Fruit fly (Drosophila melanogaster) whole organism, pupa: ENCODE results near the gene CG42869.

Experiments used
- CG10348 ChIP-seq: fragments of 200-800 bp; sonication (Bioruptor generic); IDR thresholded peaks from 2 replicates; pipeline ENCODE4 v1.3.6; 2022; ENCODE audit warnings: missing biosample characterization, missing genetic modification characterization
- CG12605 ChIP-seq: fragments of 200-800 bp; sonication (Bioruptor generic); IDR thresholded peaks from 2 replicates; pipeline ENCODE4 v1.3.6; 2022; ENCODE audit warnings: missing biosample characterization, missing genetic modification characterization
- CG13204 ChIP-seq: fragments of 200-800 bp; sonication (Bioruptor generic); optimal IDR thresholded peaks from 2 replicates; lab custom pipeline; 2018; ENCODE audit warnings: missing biosample characterization, mild to moderate bottlenecking, missing genetic modification characterization, moderate library complexity
- CG14655 ChIP-seq: fragments of 200-800 bp; sonication (Bioruptor generic); optimal IDR thresholded peaks from 3 replicates; lab custom pipeline; 2017; ENCODE audit warnings: mild to moderate bottlenecking, missing biosample characterization, missing genetic modification reagents, missing genetic modification characterization
- CG15710 ChIP-seq: fragments of 200-800 bp; sonication (Bioruptor generic); optimal IDR thresholded peaks from 2 replicates; lab custom pipeline; 2018; ENCODE audit warnings: missing biosample characterization, mild to moderate bottlenecking, missing genetic modification characterization, moderate library complexity
- CG17806 ChIP-seq: fragments of 200-800 bp; sonication (Bioruptor generic); optimal IDR thresholded peaks from 2 replicates; lab custom pipeline; 2018; ENCODE audit warnings: missing biosample characterization, mild to moderate bottlenecking, missing genetic modification characterization, moderate library complexity
- CG32121 ChIP-seq: fragments of 200-800 bp; sonication (Bioruptor generic); IDR thresholded peaks from 2 replicates; pipeline ENCODE4 v1.3.6; 2022; ENCODE audit warnings: missing biosample characterization, missing genetic modification characterization
- CG34367 ChIP-seq: fragments of 200-800 bp; sonication (Bioruptor generic); optimal IDR thresholded peaks from 2 replicates; lab custom pipeline; 2018; ENCODE audit warnings: missing biosample characterization, mild to moderate bottlenecking, missing genetic modification characterization
- CG4496 ChIP-seq: fragments of 200-800 bp; sonication (Bioruptor generic); IDR thresholded peaks from 3 replicates; pipeline ENCODE4 v1.3.6; 2022; ENCODE audit warnings: missing biosample characterization, missing genetic modification characterization
- CG8159 ChIP-seq: fragments of 200-800 bp; sonication (Bioruptor generic); optimal IDR thresholded peaks from 3 replicates; lab custom pipeline; 2018; ENCODE audit warnings: missing biosample characterization, mild to moderate bottlenecking, missing genetic modification characterization, moderate library complexity
- CG8301 ChIP-seq: fragments of 200-800 bp; sonication (Bioruptor generic); optimal IDR thresholded peaks from 2 replicates; lab custom pipeline; 2018; ENCODE audit warnings: missing biosample characterization, mild to moderate bottlenecking, missing genetic modification characterization
- CG9948 ChIP-seq: fragments of 200-800 bp; sonication (Bioruptor generic); optimal IDR thresholded peaks from 2 replicates; lab custom pipeline; 2018; ENCODE audit warnings: missing biosample characterization, mild to moderate bottlenecking, missing genetic modification characterization, moderate library complexity
- D1 ChIP-seq: fragments of 200-800 bp; sonication (Bioruptor generic); optimal IDR thresholded peaks from 2 replicates; lab custom pipeline; 2018; ENCODE audit warnings: missing biosample characterization, mild to moderate bottlenecking, missing genetic modification characterization, moderate library complexity
- EcR ChIP-seq: fragments of 200-800 bp; sonication (Bioruptor generic); optimal IDR thresholded peaks from 3 replicates; lab custom pipeline; 2019; ENCODE audit warnings: missing biosample characterization, missing genetic modification characterization, mild to moderate bottlenecking, moderate library complexity, missing genetic modification reagents
- Ets98B ChIP-seq: fragments of 200-800 bp; sonication (Bioruptor generic); IDR thresholded peaks from 2 replicates; pipeline ENCODE4 v1.3.6; 2022; ENCODE audit warnings: missing biosample characterization, missing genetic modification characterization
- Pif1A ChIP-seq: fragments of 200-800 bp; sonication (Bioruptor generic); optimal IDR thresholded peaks from 3 replicates; lab custom pipeline; 2016; ENCODE audit warnings: missing biosample characterization, missing genetic modification characterization
- Pif1B ChIP-seq: fragments of 200-800 bp; sonication (Bioruptor generic); optimal IDR thresholded peaks from 3 replicates; lab custom pipeline; 2016; ENCODE audit warnings: missing biosample characterization, missing genetic modification characterization
- Snoo ChIP-seq: fragments of 200-800 bp; sonication (Bioruptor generic); optimal IDR thresholded peaks from 3 replicates; lab custom pipeline; 2017; ENCODE audit warnings: missing biosample characterization, mild to moderate bottlenecking, missing genetic modification characterization, inconsistent platforms
- fd96Ca ChIP-seq: fragments of 200-800 bp; sonication (Bioruptor generic); IDR thresholded peaks from 3 replicates; pipeline ENCODE4 v1.3.6; 2022; ENCODE audit warnings: missing biosample characterization, missing genetic modification characterization
- gl ChIP-seq: fragments of 200-800 bp; sonication (Bioruptor generic); optimal IDR thresholded peaks from 2 replicates; lab custom pipeline; 2018; ENCODE audit warnings: missing biosample characterization, mild to moderate bottlenecking, missing genetic modification characterization
- rn ChIP-seq: fragments of 200-800 bp; sonication (Bioruptor generic); IDR thresholded peaks from 2 replicates; pipeline ENCODE4 v1.3.6; 2022; ENCODE audit warnings: missing biosample characterization, missing genetic modification characterization

CG42869 gene

DNA sequence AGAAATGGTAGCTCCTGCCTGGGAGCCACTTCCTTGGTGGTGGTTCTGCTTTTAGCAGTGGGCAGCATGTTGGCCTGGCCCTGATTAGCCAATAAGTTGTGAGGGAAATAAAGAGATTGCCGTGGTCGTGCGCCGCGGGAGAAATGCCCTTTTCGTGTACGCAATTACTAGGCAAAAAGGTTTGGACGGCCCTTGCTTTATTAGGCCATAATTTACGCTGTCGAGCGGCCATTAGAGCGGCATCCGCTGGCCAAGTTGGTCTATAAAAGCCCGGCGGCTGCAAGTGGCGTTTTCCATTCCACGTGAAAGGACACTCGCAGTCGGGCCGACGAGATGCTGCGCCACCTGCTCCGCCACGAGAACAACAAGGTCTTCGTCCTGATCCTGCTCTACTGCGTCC is 32.6 kb upstream of the CG42869 start, which contains the start of gene Burs:
Gene Burs, plus strand, starts transcription at position 301 of the 400 bp plus-strand sequence.
- TF ChIP-seq Pif1A (GFP tag; lab: Kevin White, UChicago) (no peak), Snoo (tag; lab: Kevin White, UChicago) (no peak), rn (GFP tag; lab: Robert Waterston, UW) (no peak), D1 (tag; lab: Kevin White, UChicago) (no peak), CG9948 (tag; lab: Kevin White, UChicago) (no peak), CG8301 (tag; lab: Kevin White, UChicago) (no peak), CG32121 (GFP tag; lab: Robert Waterston, UW) (no peak), Pif1B (GFP tag; lab: Kevin White, UChicago) (no peak), CG17806 (tag; lab: Kevin White, UChicago) (no peak), CG8159 (no peak), fd96Ca (GFP tag; lab: Robert Waterston, UW) (no peak), CG34367 (tag; lab: Kevin White, UChicago) (no peak), CG12605 (no peak), EcR (GFP tag; lab: Kevin White, UChicago) (no peak), CG13204 (GFP tag; lab: Kevin White, UChicago) (no peak), CG15710 (no peak), gl (no peak), Ets98B (no peak), CG10348 (GFP tag; lab: Robert Waterston, UW) (no peak), CG4496 (GFP tag; lab: Robert Waterston, UW) (no peak)

- TF ChIP-seq rn (GFP tag; lab: Robert Waterston, UW) = no peak
- no peak for TF ChIP-seq CG14655 (GFP tag; lab: Kevin White, UChicago)
- TF ChIP-seq CG32121 (GFP tag; lab: Robert Waterston, UW) = no peak
- TF ChIP-seq CG15710 = no peak
- no peak for TF ChIP-seq CG10348 (GFP tag; lab: Robert Waterston, UW)
- TF ChIP-seq gl = no peak
- no peak for TF ChIP-seq CG9948 (tag; lab: Kevin White, UChicago)
- TF ChIP-seq Snoo (tag; lab: Kevin White, UChicago) = no peak
- TF ChIP-seq Pif1A (GFP tag; lab: Kevin White, UChicago) = no peak
- TF ChIP-seq Ets98B = no peak
- no peak for TF ChIP-seq fd96Ca (GFP tag; lab: Robert Waterston, UW)
- TF ChIP-seq CG34367 (tag; lab: Kevin White, UChicago) = no peak
- TF ChIP-seq CG12605 = no peak
- no peak for TF ChIP-seq CG8301 (tag; lab: Kevin White, UChicago)
- TF ChIP-seq CG17806 (tag; lab: Kevin White, UChicago) = no peak
- TF ChIP-seq CG4496 (GFP tag; lab: Robert Waterston, UW) = no peak
- no peak for TF ChIP-seq CG8159
- TF ChIP-seq CG13204 (GFP tag; lab: Kevin White, UChicago) = no peak
- TF ChIP-seq, all 21 proteins: peak for 0
Observed at dm6 chr3R:21758145-21758856, 21.7 kb upstream of the CG42869 start, which contains the start of gene CG42335. TSS of gene CG42335 (plus strand) at chr3R:21758764.

DNA sequence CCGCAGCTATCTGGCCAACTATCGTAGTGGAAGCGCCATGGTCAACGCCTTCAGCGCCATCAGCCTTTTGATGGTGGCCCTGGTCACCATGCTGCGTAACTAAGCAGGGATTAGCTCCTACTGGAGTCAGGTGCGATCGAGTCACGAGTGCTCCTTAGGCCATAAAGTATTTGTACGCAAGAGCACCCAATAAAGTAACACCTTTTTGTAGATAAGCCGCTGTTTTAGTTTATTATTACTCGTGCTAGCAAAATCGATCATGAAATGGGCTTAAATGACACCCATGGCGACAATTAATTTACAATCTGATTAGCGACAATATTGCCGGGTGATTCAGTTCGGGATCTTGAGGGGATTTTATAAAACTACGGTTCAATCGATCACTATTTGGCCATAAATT is 20.9 kb upstream of the CG42869 start:
- TF ChIP-seq CG32121 (GFP tag; lab: Robert Waterston, UW) = no peak
- TF ChIP-seq D1 (tag; lab: Kevin White, UChicago) = no peak
- no peak for TF ChIP-seq CG9948 (tag; lab: Kevin White, UChicago)
- TF ChIP-seq Snoo (tag; lab: Kevin White, UChicago) = no peak
- no peak for TF ChIP-seq CG12605
- TF ChIP-seq EcR (GFP tag; lab: Kevin White, UChicago) = no peak
- no peak for TF ChIP-seq rn (GFP tag; lab: Robert Waterston, UW)
- TF ChIP-seq CG8301 (tag; lab: Kevin White, UChicago) = no peak
- no peak for TF ChIP-seq CG10348 (GFP tag; lab: Robert Waterston, UW)
- no peak for TF ChIP-seq fd96Ca (GFP tag; lab: Robert Waterston, UW)
- TF ChIP-seq CG4496 (GFP tag; lab: Robert Waterston, UW) = no peak

- TF ChIP-seq CG4496 (GFP tag; lab: Robert Waterston, UW) (no peak), CG15710 (no peak), EcR (GFP tag; lab: Kevin White, UChicago) (no peak), rn (GFP tag; lab: Robert Waterston, UW) (no peak), D1 (tag; lab: Kevin White, UChicago) (no peak), Pif1B (GFP tag; lab: Kevin White, UChicago) (no peak), CG8301 (tag; lab: Kevin White, UChicago) (no peak), CG34367 (tag; lab: Kevin White, UChicago) (no peak), Ets98B (no peak), CG17806 (tag; lab: Kevin White, UChicago) (no peak), CG10348 (GFP tag; lab: Robert Waterston, UW) (no peak), CG32121 (GFP tag; lab: Robert Waterston, UW) (no peak)
Observed at dm6 chr3R:21753974-21754373, 17.3 kb upstream of the CG42869 start, which contains the start of gene CG31198. TSS of gene CG31198 (plus strand) at chr3R:21754324.

DNA sequence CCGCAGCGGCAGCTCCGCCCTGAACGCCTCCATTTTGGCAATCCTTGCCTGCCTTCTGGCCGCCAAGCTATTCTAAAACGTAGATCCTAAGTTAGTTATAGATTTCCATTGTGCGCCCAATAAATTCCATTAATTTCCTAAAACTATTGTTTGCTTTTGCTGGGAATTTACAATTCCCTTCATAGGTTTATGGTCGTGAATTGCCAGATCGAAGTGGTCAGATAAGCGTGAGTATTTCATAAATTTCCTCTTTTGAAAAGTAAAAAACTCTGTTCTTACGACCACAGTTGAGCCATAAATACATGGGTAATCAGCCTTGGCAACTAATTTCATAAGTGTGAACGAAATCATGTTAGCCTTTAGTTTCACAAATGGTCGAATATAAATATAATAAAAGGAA is 16.4 kb upstream of the CG42869 start:
- TF ChIP-seq Pif1B (GFP tag; lab: Kevin White, UChicago) (no peak), rn (GFP tag; lab: Robert Waterston, UW) (no peak), CG32121 (GFP tag; lab: Robert Waterston, UW) (no peak), CG14655 (GFP tag; lab: Kevin White, UChicago) (no peak), EcR (GFP tag; lab: Kevin White, UChicago) (no peak), CG8301 (tag; lab: Kevin White, UChicago) (no peak), Ets98B (no peak), CG17806 (tag; lab: Kevin White, UChicago) (no peak), Pif1A (GFP tag; lab: Kevin White, UChicago) (no peak)
